Fruit fly (Drosophila melanogaster): ENCODE results near the gene ase.

The ase gene

DNA sequence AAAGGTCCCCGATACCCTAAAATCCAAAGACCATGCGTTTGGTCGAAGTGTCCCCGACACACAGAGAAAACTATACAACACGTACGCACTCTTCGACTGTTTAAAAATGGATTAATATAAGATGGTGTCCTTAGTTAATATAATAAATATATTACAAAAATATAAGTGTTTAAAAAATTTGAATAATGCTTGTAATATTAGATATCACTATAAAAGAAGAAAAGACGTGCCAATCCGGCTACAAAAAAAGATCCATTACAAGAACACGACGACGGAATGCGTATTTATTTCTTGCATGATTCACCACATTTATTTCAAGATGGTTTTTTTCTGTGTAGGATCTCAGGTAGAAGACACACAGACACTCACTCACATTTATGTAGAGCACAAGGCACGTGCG lies 2.7 kb upstream of the ase start (continued):
- TF ChIP-seq CG18764 (GFP tag; optimal IDR thresholded peaks at IDR 0.05): no peak
- TF ChIP-seq croc (GFP tag; conservative IDR thresholded peaks at IDR 0.05): peak; percentile 25; the same call in 1 of the 3 replicates
- TF ChIP-seq CG16815 (GFP tag; optimal IDR thresholded peaks at IDR 0.05): peak; percentile 49
- TF ChIP-seq fd102C (GFP tag; optimal IDR thresholded peaks at IDR 0.05): peak; percentile 33
- TF ChIP-seq CG8388 (GFP tag; optimal IDR thresholded peaks at IDR 0.05): peak; percentile 51
- no peak for TF ChIP-seq CG15601 (tag; optimal IDR thresholded peaks at IDR 0.05)
- TF ChIP-seq ara (GFP tag; IDR thresholded peaks at IDR 0.05): 0 out of 2 replicates have a peak, but pooled peaks have one; percentile 17
- no peak for TF ChIP-seq Mes4 (GFP tag; optimal IDR thresholded peaks at IDR 0.05)
- peak; percentile 31 for TF ChIP-seq CG7556 (GFP tag; optimal IDR thresholded peaks at IDR 0.05)
- peak; percentile 28 for TF ChIP-seq Chrac-16 (GFP tag; optimal IDR thresholded peaks at IDR 0.05)
- TF ChIP-seq Aef1 (GFP tag; IDR thresholded peaks at IDR 0.05): no peak
- TF ChIP-seq CG10959 (GFP tag; IDR thresholded peaks at IDR 0.05): 0 out of 2 replicates have a peak, but pooled peaks have one; percentile 39
- no peak for TF ChIP-seq jumu (GFP tag; optimal IDR thresholded peaks at IDR 0.05)
- TF ChIP-seq ftz-f1 (GFP tag; optimal IDR thresholded peaks at IDR 0.05): no peak

DNA sequence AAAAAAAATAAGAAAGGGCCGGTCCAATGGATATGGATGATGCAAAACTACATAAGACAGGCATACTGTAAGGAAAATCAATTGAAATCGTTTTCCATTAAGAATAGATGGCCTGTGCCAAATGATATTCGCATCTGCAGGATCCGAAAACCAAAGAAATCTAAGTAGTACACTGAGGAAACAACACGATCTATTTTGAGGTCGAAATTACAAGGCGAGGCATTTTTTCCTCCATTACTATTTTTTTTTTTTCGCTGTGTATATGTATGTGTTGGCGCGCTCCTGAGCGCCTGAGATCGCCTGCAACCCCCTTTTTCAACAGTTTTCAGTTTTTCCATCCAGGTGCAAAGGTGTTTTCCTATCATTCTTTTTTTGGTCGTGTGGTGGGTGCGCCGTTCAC lies 3.4 kb downstream of the ase start:
- TF ChIP-seq gsb-n (tag; optimal IDR thresholded peaks at IDR 0.05) (peak; percentile 15), abd-A (tag; optimal IDR thresholded peaks at IDR 0.05) (no peak), mam (GFP tag; optimal IDR thresholded peaks at IDR 0.05) (no peak), CG6654 (GFP tag; optimal IDR thresholded peaks at IDR 0.05) (no peak), NC2β (GFP tag; optimal IDR thresholded peaks at IDR 0.05) (no peak), CG18764 (GFP tag; optimal IDR thresholded peaks at IDR 0.05) (no peak), dmrt11E (tag; optimal IDR thresholded peaks at IDR 0.05) (peak; percentile 22), sisA (GFP tag; IDR thresholded peaks at IDR 0.05) (no peak), CG14710 (tag; optimal IDR thresholded peaks at IDR 0.05) (peak; percentile 11), twi (tag; optimal IDR thresholded peaks at IDR 0.05) (no peak), TFAM (GFP tag; optimal IDR thresholded peaks at IDR 0.05) (no peak), mld (GFP tag; IDR thresholded peaks at IDR 0.05; ENCODE audit: partially characterized antibody) (no peak), schlank (tag; optimal IDR thresholded peaks at IDR 0.05) (no peak), sens (GFP tag) (peak; percentile 75), CG2889 (GFP tag; IDR thresholded peaks at IDR 0.05) (no peak), CG10462 (GFP tag; optimal IDR thresholded peaks at IDR 0.05) (no peak), CG13624 (GFP tag; optimal IDR thresholded peaks at IDR 0.05) (no peak), nmo (GFP tag; optimal IDR thresholded peaks at IDR 0.05) (no peak), CG4360 (GFP tag; IDR thresholded peaks at IDR 0.05) (no peak), row (GFP tag; IDR thresholded peaks at IDR 0.05) (peak; percentile 38; the same call in 1 of the 3 replicates), dan (GFP tag; IDR thresholded peaks at IDR 0.05) (no peak), Aef1 (GFP tag; IDR thresholded peaks at IDR 0.05) (no peak), CG15696 (tag; optimal IDR thresholded peaks at IDR 0.05) (peak; percentile 15), CG4328 (GFP tag; optimal IDR thresholded peaks at IDR 0.05) (no peak), otp (GFP tag; IDR thresholded peaks at IDR 0.05) (0 out of 3 replicates have a peak, but pooled peaks have one; percentile 11), nerfin-1 (tag; optimal IDR thresholded peaks at IDR 0.05) (no peak), zf30C (GFP tag; optimal IDR thresholded peaks at IDR 0.05) (peak; percentile 92), Dek (tag; optimal IDR thresholded peaks at IDR 0.05) (no peak), pros (GFP tag; optimal IDR thresholded peaks at IDR 0.05) (peak; percentile 88), zfh1 (GFP tag; IDR thresholded peaks at IDR 0.05) (0 out of 3 replicates have a peak, but pooled peaks have one; percentile 26), Side (GFP tag; optimal IDR thresholded peaks at IDR 0.05) (no peak), Drgx (GFP tag; IDR thresholded peaks at IDR 0.05) (no peak), chn (GFP tag; optimal IDR thresholded peaks at IDR 0.05) (no peak), Ets65A (GFP tag) (peak; percentile 4), C15 (GFP tag; IDR thresholded peaks at IDR 0.05) (no peak), stwl (tag; optimal IDR thresholded peaks at IDR 0.05) (no peak), inv (GFP tag; IDR thresholded peaks at IDR 0.05; ENCODE audit: partially characterized antibody) (no peak), Xrp1 (GFP tag; IDR thresholded peaks at IDR 0.05) (0 out of 2 replicates have a peak, but pooled peaks have one; percentile 16)

Measured in whole organism, embryonic.